Fruit fly (Drosophila melanogaster) whole organism, wandering third instar larva: ENCODE measurements around the gene dlt.

Experiments used
- Hr78 ChIP-seq: fragments of >200 bp; optimal IDR thresholded peaks from 2 replicates; lab custom pipeline; 2017; ENCODE audit warnings: missing biosample characterization, missing genetic modification characterization
- br ChIP-seq: fragments of 200-800 bp; sonication (Bioruptor generic); optimal IDR thresholded peaks from 2 replicates; lab custom pipeline; 2016; ENCODE audit warnings: missing biosample characterization, missing genetic modification characterization

- TF ChIP-seq Hr78 (GFP tag; lab: Kevin White, UChicago) (no peak), br (GFP tag; lab: Kevin White, UChicago) (no peak)
Observed at dm6 chr3L:1818834-1819233, 23.7 kb upstream of the dlt start.
